Fruit fly (Drosophila melanogaster): ENCODE results near the gene p130CAS.

The p130CAS gene

DNA sequence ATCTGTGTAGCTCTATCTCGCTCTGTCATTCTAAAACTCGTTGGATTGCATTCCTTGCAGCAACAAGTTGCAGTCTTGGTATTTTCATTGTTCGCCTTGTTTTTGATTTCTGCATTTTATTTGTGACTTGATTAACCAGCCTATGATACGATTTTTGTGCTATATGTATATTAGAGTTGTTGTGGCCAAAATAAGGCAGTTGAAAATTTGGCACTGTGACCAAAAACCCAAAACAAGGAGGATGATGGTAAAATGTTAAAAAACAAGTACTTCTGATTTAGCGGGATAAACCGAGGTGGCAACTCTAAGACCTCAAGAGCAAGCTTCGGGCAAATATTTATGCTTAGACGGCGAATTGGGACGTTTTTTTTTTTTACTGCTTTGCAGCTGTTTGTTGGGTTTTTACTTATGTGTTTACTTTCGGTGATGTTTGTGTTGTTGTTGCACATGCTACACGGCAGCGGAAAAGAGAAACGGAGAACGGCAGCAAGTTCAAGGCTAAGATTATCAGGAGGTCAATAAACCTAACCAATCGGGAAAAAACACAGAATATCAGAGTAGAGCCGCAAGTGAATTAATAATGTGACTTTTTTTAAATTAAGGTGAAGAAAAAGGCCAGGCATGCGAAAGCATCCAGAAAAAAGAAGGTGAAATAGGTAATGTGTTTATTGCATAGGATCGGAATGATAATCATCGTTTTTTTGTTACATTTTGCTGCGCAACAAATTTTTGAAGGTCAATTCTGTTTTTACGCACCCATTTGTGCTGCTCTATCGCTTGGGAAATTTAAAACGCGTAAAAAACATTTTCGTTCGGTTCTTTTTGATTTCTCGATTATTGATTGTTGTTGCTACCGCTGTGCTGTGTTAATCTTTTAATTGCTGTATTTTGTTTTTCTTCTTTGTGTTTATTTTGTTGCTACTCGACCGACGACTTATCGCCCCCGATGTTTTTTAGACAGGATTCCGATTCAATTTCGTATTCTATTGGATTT lies 12.8 kb upstream of the p130CAS start (continued):
- no peak for TF ChIP-seq CG2120 (GFP tag; optimal IDR thresholded peaks at IDR 0.05)
- peak; percentile 70 for TF ChIP-seq abd-A (tag; optimal IDR thresholded peaks at IDR 0.05)
- peak; percentile 29 for TF ChIP-seq Hmr (GFP tag; optimal IDR thresholded peaks at IDR 0.05)
- TF ChIP-seq CG13624 (GFP tag; optimal IDR thresholded peaks at IDR 0.05) = peak; percentile 53
- TF ChIP-seq luna (GFP tag; optimal IDR thresholded peaks at IDR 0.05) = no peak
- no peak for TF ChIP-seq sima (GFP tag; optimal IDR thresholded peaks at IDR 0.05)
- peak; percentile 14 for TF ChIP-seq Deaf1 (tag; optimal IDR thresholded peaks at IDR 0.05)
- no peak for TF ChIP-seq Sox102F (GFP tag; optimal IDR thresholded peaks at IDR 0.05)
- TF ChIP-seq jigr1 (GFP tag; IDR thresholded peaks at IDR 0.05) = no peak
- TF ChIP-seq Nf-YB (GFP tag; optimal IDR thresholded peaks at IDR 0.05) = no peak
- TF ChIP-seq sd (tag; optimal IDR thresholded peaks at IDR 0.05) = peak; percentile 42
- no peak for TF ChIP-seq CG11723 (GFP tag; optimal IDR thresholded peaks at IDR 0.05)
- no peak for TF ChIP-seq grau (tag; optimal IDR thresholded peaks at IDR 0.05)
- peak in 1 of 2 experiments; percentile 5 for TF ChIP-seq Eip74EF (GFP tag; optimal IDR thresholded peaks at IDR 0.05)
- no peak for TF ChIP-seq Mad (GFP tag; optimal IDR thresholded peaks at IDR 0.05)
- TF ChIP-seq CG4820 (GFP tag; optimal IDR thresholded peaks at IDR 0.05) = peak; percentile 13
- TF ChIP-seq Abd-B (GFP tag; optimal IDR thresholded peaks at IDR 0.05) = no peak
- no peak for TF ChIP-seq Jarid2 (GFP tag; optimal IDR thresholded peaks at IDR 0.05)
- TF ChIP-seq CG8388 (GFP tag; optimal IDR thresholded peaks at IDR 0.05) = no peak
- no peak for TF ChIP-seq Stat92E (GFP tag; optimal IDR thresholded peaks at IDR 0.05)
- peak; percentile 71 for TF ChIP-seq ftz-f1 (GFP tag; optimal IDR thresholded peaks at IDR 0.05)
- TF ChIP-seq tin (GFP tag; optimal IDR thresholded peaks at IDR 0.05) = no peak
- no peak for TF ChIP-seq nau (GFP tag; optimal IDR thresholded peaks at IDR 0.05)
- no peak for TF ChIP-seq peb (GFP tag; IDR thresholded peaks at IDR 0.05)
- TF ChIP-seq zfh1 (GFP tag; IDR thresholded peaks at IDR 0.05) = no peak
- TF ChIP-seq rib (GFP tag; IDR thresholded peaks at IDR 0.05) = no peak
- peak; percentile 78 for TF ChIP-seq exex (tag; optimal IDR thresholded peaks at IDR 0.05)
- TF ChIP-seq Med (GFP tag) = peak; percentile 53
- peak; percentile 68; the same call in 1 of the 2 replicates for TF ChIP-seq CG4360 (GFP tag; IDR thresholded peaks at IDR 0.05)
- TF ChIP-seq CG15011 (GFP tag; optimal IDR thresholded peaks at IDR 0.05) = no peak
- no peak for TF ChIP-seq hkb (optimal IDR thresholded peaks at IDR 0.05)
- TF ChIP-seq hkb (GFP tag; IDR thresholded peaks at IDR 0.05) = no peak
- TF ChIP-seq Gug (GFP tag; IDR thresholded peaks at IDR 0.05) = no peak
- TF ChIP-seq Meics (GFP tag; optimal IDR thresholded peaks at IDR 0.05) = no peak

DNA sequence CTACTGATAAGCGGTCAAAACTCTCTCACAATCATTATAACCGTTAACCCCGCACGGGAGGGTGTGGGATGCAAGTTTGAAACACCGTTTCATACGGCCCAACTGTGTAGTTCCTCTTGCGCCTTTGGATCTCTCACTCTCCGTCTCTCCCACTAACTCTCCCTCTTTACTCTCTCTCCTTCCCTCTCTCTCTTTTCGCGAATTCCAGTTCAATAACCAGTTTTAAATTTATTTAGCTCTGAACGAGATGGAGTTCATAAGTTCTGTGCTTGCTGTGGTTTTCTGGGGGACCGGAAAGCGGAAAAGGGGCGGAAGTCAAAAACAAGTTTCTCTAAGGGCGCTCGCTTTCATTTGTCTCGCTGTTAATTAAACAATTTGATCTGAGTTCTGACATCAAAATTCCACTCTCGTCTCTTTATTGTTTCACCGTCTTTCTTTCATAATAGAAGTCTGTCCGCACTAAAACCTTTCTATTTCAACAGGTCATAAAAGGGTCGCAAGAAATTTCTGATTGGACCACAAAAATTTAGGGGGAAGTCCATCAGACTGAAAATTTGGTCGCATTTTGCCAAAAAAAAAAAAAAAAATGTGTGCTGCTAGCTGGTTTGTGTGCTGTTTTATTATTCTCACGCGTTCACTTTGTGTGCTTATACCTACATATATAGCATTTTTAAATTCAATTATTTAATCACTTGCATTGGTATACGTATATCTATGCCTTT lies 11.7 kb upstream of the p130CAS start:
- TF ChIP-seq CG1792 (GFP tag; optimal IDR thresholded peaks at IDR 0.05) (no peak), otp (GFP tag; IDR thresholded peaks at IDR 0.05) (no peak), nerfin-1 (tag; optimal IDR thresholded peaks at IDR 0.05) (peak; percentile 48), Bdp1 (GFP tag; optimal IDR thresholded peaks at IDR 0.05) (no peak), her (GFP tag; optimal IDR thresholded peaks at IDR 0.05) (no peak), ATbp (GFP tag; optimal IDR thresholded peaks at IDR 0.05) (no peak), tna (GFP tag; IDR thresholded peaks at IDR 0.05; ENCODE audit: partially characterized antibody) (no peak), HHEX (GFP tag; optimal IDR thresholded peaks at IDR 0.05) (no peak), Eip74EF (GFP tag; optimal IDR thresholded peaks at IDR 0.05) (peak in 1 of 2 experiments; percentile 45), CG17328 (GFP tag; IDR thresholded peaks at IDR 0.05) (no peak), mld (GFP tag; IDR thresholded peaks at IDR 0.05; ENCODE audit: partially characterized antibody) (no peak), Dref (GFP tag; IDR thresholded peaks at IDR 0.05) (no peak), CG14860 (GFP tag; IDR thresholded peaks at IDR 0.05; ENCODE audit: partially characterized antibody) (no peak), sisA (GFP tag; IDR thresholded peaks at IDR 0.05) (no peak), jigr1 (GFP tag; IDR thresholded peaks at IDR 0.05) (no peak), Blimp-1 (GFP tag; optimal IDR thresholded peaks at IDR 0.05) (peak; percentile 66)

All from whole organism, embryonic.